Worm (Caenorhabditis elegans) whole organism, L4/young adult: ENCODE data around the gene R05G9R.1.

Experiments used
- W03F9.2 ChIP-seq: fragments of 150-350 bp; optimal IDR thresholded peaks from 2 replicates; lab custom pipeline; 2014; ENCODE audit warnings: missing biosample characterization, missing genetic modification characterization
- dao-5 ChIP-seq: sonication (generic microtip); optimal IDR thresholded peaks from 2 replicates; lab custom pipeline; 2016; ENCODE audit warnings: missing genotype, missing genetic modification characterization, moderate library complexity, missing compliant biosample characterization
- him-1 ChIP-seq: sonication (generic microtip); optimal IDR thresholded peaks from 2 replicates; lab custom pipeline; 2016; ENCODE audit warnings: missing genotype, missing genetic modification reagents, missing genetic modification characterization, missing compliant biosample characterization

Gene R05G9R.1

ce11 chrII:6523940-6524339, 10.1 kb upstream of the R05G9R.1 start:
- TF ChIP-seq W03F9.2 (tag; lab: Kevin White, UChicago) = no peak
- no peak for TF ChIP-seq him-1 (tag; lab: Kevin White, UChicago)
- TF ChIP-seq dao-5 (tag; lab: Kevin White, UChicago) = no peak

DNA sequence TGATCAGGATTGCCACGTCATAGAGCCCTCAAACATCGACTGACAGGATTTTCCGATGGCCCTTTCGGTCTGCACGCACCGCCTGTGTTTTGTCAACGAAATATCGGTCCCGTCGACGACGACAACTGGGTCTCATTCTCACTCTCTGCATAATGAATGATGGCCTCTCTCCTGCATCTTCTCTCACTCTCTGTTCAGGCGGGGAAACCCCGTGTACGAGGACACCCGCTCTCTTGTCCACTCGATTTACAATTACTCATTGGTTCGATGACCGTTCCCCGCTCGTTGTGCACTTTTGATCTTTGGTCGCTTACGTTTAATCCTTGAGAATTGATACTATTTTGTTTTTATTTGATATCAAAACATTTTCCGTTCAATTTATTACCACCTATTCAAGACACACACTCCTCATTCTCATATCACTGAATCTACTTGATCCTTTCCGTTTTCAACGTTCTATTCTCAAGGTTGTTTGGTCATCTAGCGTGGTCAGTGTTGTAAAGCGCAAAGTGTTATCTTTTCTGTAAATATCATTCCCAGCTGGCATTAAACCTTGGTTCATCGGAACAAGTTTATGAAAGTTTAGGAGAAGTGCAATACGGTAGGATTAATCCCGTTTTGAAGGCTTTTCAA, 8.9 kb upstream of the R05G9R.1 start:
- TF ChIP-seq W03F9.2 (tag; lab: Kevin White, UChicago) (no peak), dao-5 (tag; lab: Kevin White, UChicago) (no peak)

- TF ChIP-seq W03F9.2 (tag; lab: Kevin White, UChicago) (no peak), dao-5 (tag; lab: Kevin White, UChicago) (no peak), him-1 (tag; lab: Kevin White, UChicago) (no peak)
Measured at ce11 chrII:6521316-6521715, 7.5 kb upstream of the R05G9R.1 start, which contains the start of gene toe-2. TSS of gene toe-2 (minus strand) at chrII:6521385.

DNA sequence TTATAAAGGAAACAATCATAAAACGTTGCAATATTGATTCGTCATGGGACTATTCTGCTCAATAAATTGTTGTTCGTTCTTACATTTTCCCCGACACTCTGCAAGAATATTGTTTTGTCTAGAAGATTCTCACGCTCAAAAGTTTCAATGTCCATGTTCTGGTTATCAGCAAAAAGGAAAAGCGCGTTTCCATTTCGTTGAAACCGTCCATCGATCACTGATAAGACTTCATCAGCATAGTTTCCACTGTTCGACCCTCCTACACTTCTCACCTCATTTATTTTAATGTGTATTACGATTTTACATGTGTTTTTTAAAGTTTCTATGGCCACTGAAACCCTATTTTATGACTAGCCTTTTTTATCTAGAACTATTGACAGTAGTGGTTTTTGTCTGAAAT, 6.3 kb upstream of the R05G9R.1 start:
- no peak for TF ChIP-seq W03F9.2 (tag; lab: Kevin White, UChicago)
- TF ChIP-seq him-1 (tag; lab: Kevin White, UChicago) = no peak
- TF ChIP-seq dao-5 (tag; lab: Kevin White, UChicago) = no peak

DNA sequence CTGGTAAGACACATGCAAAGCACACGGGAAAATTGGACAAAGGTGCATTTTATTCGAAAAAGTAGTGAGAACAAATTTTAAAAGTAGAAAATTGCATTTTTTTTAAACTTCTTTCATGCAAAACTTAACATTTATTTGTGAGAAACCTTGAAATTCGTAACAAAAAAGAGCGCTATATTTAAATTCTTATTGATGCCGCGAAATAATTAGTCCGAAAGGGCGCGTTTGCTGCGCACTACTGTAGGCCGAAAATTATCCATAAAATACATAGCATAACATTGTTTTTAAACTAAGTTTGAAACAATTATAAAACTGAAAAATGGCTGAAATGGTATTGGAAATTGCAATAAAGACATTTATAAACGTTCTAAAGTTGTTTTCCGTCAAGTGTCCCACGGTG, 5.9 kb upstream of the R05G9R.1 start:
- TF ChIP-seq W03F9.2 (tag; lab: Kevin White, UChicago) = no peak

DNA sequence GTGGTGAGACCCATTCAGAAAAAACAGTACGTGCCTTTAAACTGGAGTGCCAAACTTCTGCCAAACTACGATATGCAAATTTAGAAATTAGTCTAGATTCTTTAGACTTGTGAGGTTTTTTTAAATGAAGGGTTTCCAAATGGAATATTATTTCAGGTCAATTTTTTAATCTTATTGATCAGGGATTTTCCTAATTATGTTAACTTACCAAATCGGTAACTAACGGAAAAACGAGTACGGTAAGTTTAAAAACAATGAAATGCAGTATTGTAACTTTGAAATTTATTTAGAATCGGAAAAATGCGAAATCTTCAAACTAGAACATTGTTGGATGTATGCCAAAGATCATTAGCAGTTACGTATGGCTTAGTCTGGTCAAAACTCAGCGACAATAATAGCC, 2.5 kb upstream of the R05G9R.1 start, which contains the start of gene C56E6.7:
C56E6.7 (plus strand) TSS at position 301 of the 400 bp plus-strand sequence.
- TF ChIP-seq dao-5 (tag; lab: Kevin White, UChicago) (no peak), W03F9.2 (tag; lab: Kevin White, UChicago) (no peak), him-1 (tag; lab: Kevin White, UChicago) (no peak)

ce11 chrII:6513357-6513756, 454 bp downstream of the R05G9R.1 start:
- TF ChIP-seq W03F9.2 (tag; lab: Kevin White, UChicago) (no peak), dao-5 (tag; lab: Kevin White, UChicago) (no peak), him-1 (tag; lab: Kevin White, UChicago) (no peak)

DNA sequence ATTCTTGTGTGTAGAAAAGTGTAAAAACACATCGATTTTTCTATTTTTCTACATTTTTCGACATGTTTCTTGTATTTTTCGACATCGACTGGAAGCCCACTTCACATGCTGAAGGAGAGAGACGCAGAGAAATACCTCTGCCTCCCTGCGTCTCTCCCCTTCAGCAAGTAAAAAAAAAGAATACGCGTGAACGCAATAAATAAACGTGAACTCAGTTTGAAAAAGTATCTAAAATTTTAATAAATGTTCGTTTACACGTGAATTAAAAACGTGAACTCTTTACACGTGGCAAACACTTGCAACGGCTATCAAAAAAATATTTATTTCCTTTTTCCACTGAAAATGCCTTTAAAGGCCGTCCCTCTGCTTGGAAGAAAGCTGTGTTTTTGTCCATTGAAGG, 11.0 kb downstream of the R05G9R.1 start, which contains the start of gene R05G9.1:
R05G9.1 (plus strand) TSS at position 343 of the 400 bp plus-strand sequence.
- TF ChIP-seq dao-5 (tag; lab: Kevin White, UChicago) (no peak), him-1 (tag; lab: Kevin White, UChicago) (no peak), W03F9.2 (tag; lab: Kevin White, UChicago) (no peak)

DNA sequence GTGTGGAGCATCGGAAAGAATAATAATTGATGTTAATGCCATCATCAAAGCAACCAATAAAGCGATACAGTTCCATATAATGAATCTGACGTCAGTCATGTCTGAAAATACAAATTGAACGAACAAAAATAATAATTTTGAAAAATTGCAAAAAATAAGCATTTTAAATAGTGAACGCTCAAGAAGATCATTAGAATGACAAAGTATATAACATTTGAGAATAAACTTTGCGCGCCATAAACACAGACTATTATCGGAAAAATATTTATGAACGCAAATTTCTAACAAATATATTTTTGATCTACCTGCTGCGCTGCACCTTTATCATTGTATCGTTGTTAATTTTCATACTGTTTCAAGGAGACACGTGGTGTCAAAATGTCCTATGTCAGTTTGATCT, 12.4 kb downstream of the R05G9R.1 start, which contains the start of gene R05G9.3:
R05G9.3 (minus strand) TSS at position 101 of the 400 bp plus-strand sequence.
- TF ChIP-seq him-1 (tag; lab: Kevin White, UChicago) (no peak), dao-5 (tag; lab: Kevin White, UChicago) (no peak), W03F9.2 (tag; lab: Kevin White, UChicago) (no peak)

- no peak for TF ChIP-seq dao-5 (tag; lab: Kevin White, UChicago)
- TF ChIP-seq him-1 (tag; lab: Kevin White, UChicago) = no peak
- no peak for TF ChIP-seq W03F9.2 (tag; lab: Kevin White, UChicago)
Measured at ce11 chrII:6500161-6500560, 13.7 kb downstream of the R05G9R.1 start, which contains the start of gene R05G9.5. TSS of gene R05G9.5 (minus strand) at chrII:6500261.

DNA sequence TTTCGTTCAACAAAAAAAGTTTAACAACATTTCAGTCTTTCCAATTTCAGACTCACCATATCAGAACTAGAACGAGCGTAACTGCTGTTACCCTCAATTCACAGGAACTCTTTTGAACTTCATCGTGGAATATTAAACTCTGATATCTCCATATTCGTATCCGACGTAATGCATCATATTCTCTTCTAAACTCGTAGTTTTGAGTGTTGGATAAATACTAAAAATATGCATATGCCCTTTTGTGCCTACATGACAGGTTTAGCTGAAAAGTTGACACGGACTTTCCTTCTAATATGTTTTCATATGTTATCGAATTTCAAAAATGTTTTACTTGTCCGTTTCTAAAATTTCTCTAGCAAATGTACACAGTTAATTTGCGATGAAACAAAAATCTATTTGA, 14.7 kb downstream of the R05G9R.1 start, which contains the start of gene twk-49:
twk-49 (minus strand) TSS at position 101 of the 400 bp plus-strand sequence.
- no peak for TF ChIP-seq him-1 (tag; lab: Kevin White, UChicago)
- no peak for TF ChIP-seq W03F9.2 (tag; lab: Kevin White, UChicago)
- no peak for TF ChIP-seq dao-5 (tag; lab: Kevin White, UChicago)

- TF ChIP-seq dao-5 (tag; lab: Kevin White, UChicago) (no peak), W03F9.2 (tag; lab: Kevin White, UChicago) (no peak), him-1 (tag; lab: Kevin White, UChicago) (no peak)
Measured at ce11 chrII:6498609-6499008, 15.2 kb downstream of the R05G9R.1 start.

DNA sequence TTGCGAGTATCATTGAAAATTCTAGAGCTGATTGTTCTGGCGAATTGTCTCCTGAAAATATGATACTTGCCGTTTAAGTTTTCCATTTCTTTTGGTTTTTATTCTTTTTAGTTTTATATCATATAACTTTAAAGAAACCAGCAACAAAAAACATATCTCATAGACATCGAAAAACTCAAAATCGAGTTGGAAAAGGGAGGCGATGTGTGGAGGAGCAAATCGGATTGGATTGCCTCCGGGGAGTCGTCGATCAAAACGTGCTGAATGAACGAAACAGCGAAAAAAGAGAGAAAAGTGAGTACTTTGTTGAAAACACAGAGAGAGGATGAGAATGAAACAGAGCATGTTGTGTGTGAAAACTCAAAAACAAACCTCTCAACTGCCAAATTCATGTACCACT, 16.7 kb downstream of the R05G9R.1 start:
- TF ChIP-seq dao-5 (tag; lab: Kevin White, UChicago) (no peak), W03F9.2 (tag; lab: Kevin White, UChicago) (no peak), him-1 (tag; lab: Kevin White, UChicago) (no peak)

DNA sequence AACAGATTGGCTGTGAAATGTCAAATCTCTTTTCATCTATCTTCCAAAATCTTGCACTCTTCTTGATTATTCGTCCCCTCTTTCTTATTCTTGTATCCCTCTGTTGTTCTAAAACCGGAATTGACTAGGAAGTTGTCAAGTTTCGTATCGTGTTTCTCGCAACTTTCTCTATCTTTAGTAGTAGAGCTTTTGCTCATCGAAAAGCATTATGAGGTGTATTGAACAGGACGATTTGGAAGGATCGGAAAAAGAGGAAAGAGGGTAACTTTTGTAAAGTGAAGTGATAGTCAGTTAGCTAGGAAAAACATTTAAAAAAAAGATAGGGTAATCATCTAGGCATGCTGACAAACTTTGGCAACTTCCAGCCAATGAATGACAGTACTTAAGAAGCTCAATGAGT, 17.3 kb downstream of the R05G9R.1 start:
- TF ChIP-seq him-1 (tag; lab: Kevin White, UChicago) = no peak
- TF ChIP-seq dao-5 (tag; lab: Kevin White, UChicago) = no peak
- TF ChIP-seq W03F9.2 (tag; lab: Kevin White, UChicago) = no peak
